Fruit fly (Drosophila melanogaster): ENCODE measurements around the gene Cp38.

The Cp38 gene

dm6 chrX:8464378-8465036 lies 17.1 kb upstream of the Cp38 start, which contains the start of gene Sptr (continued):
- TF ChIP-seq gem (tag; optimal IDR thresholded peaks at IDR 0.05) (peak; percentile 93), Blimp-1 (GFP tag; optimal IDR thresholded peaks at IDR 0.05) (peak; percentile 73), hth (optimal IDR thresholded peaks at IDR 0.05) (no peak), CG6791 (GFP tag; IDR thresholded peaks at IDR 0.05; ENCODE audit: partially characterized antibody) (no peak), CG12155 (GFP tag; optimal IDR thresholded peaks at IDR 0.05) (peak; percentile 82), Adf1 (GFP tag; IDR thresholded peaks at IDR 0.05) (peak; percentile 74), CG9797 (GFP tag; optimal IDR thresholded peaks at IDR 0.05) (no peak), ttk (GFP tag; IDR thresholded peaks at IDR 0.05) (peak; percentile 82), CG10366 (GFP tag; IDR thresholded peaks at IDR 0.05) (peak; percentile 87), CG12744 (GFP tag; optimal IDR thresholded peaks at IDR 0.05) (peak; percentile 68), CG1602 (GFP tag; optimal IDR thresholded peaks at IDR 0.05) (peak; percentile 74), crol (GFP tag; IDR thresholded peaks at IDR 0.05) (peak; percentile 35; the same call in 1 of the 2 replicates), CG34224 (GFP tag; IDR thresholded peaks at IDR 0.05; ENCODE audit: partially characterized antibody) (no peak), Hand (GFP tag; optimal IDR thresholded peaks at IDR 0.05) (peak; percentile 91), corto (GFP tag; optimal IDR thresholded peaks at IDR 0.05) (peak; percentile 90), Bgb (GFP tag; IDR thresholded peaks at IDR 0.05; ENCODE audit: partially characterized antibody) (no peak), pita (GFP tag; optimal IDR thresholded peaks at IDR 0.05) (no peak), sr (GFP tag; IDR thresholded peaks at IDR 0.05) (peak; percentile 44; the same call in 1 of the 3 replicates), Rx (GFP tag; IDR thresholded peaks at IDR 0.05) (peak; percentile 82), rib (GFP tag; IDR thresholded peaks at IDR 0.05) (peak; percentile 84), CG18011 (GFP tag; optimal IDR thresholded peaks at IDR 0.05) (peak; percentile 92), CkIIα-i1 (GFP tag; IDR thresholded peaks at IDR 0.05) (no peak), slp2 (GFP tag; optimal IDR thresholded peaks at IDR 0.05) (peak; percentile 38), CG9727 (GFP tag; optimal IDR thresholded peaks at IDR 0.05) (peak; percentile 86), CG1233 (GFP tag; optimal IDR thresholded peaks at IDR 0.05) (peak; percentile 80), CG13894 (tag; optimal IDR thresholded peaks at IDR 0.05) (peak; percentile 93), nmo (GFP tag; optimal IDR thresholded peaks at IDR 0.05) (peak; percentile 83), Usf (GFP tag; optimal IDR thresholded peaks at IDR 0.05) (peak; percentile 69), CG3281 (GFP tag; optimal IDR thresholded peaks at IDR 0.05) (peak; percentile 94), sob (GFP tag; IDR thresholded peaks at IDR 0.05) (peak; percentile 94), kay (GFP tag; optimal IDR thresholded peaks at IDR 0.05) (peak; percentile 66), CG6854 (GFP tag; optimal IDR thresholded peaks at IDR 0.05) (peak; percentile 88), lmd (GFP tag; IDR thresholded peaks at IDR 0.05) (peak; percentile 92), CG12104 (GFP tag; optimal IDR thresholded peaks at IDR 0.05) (peak; percentile 84), Fer1 (GFP tag; optimal IDR thresholded peaks at IDR 0.05) (peak; percentile 95), CG3838 (GFP tag; optimal IDR thresholded peaks at IDR 0.05) (peak; percentile 20), Max (GFP tag; optimal IDR thresholded peaks at IDR 0.05) (peak; percentile 67), CG16863 (GFP tag; optimal IDR thresholded peaks at IDR 0.05) (peak; percentile 57), MBD-R2 (GFP tag; IDR thresholded peaks at IDR 0.05) (peak; percentile 80), Atf-2 (GFP tag; optimal IDR thresholded peaks at IDR 0.05) (peak; percentile 37), CG11723 (GFP tag; optimal IDR thresholded peaks at IDR 0.05) (peak; percentile 68), CG14441 (GFP tag; IDR thresholded peaks at IDR 0.05) (peak; percentile 87), run (tag; optimal IDR thresholded peaks at IDR 0.05) (peak; percentile 75), sima (GFP tag; optimal IDR thresholded peaks at IDR 0.05) (peak; percentile 16), odd (GFP tag; optimal IDR thresholded peaks at IDR 0.05) (peak; percentile 86), Elba2 (GFP tag; optimal IDR thresholded peaks at IDR 0.05) (no peak), Trl (optimal IDR thresholded peaks at IDR 0.05) (peak; percentile 35 to 75), Trl (GFP tag; optimal IDR thresholded peaks at IDR 0.05) (peak; percentile 59), CG8924 (tag; optimal IDR thresholded peaks at IDR 0.05) (peak; percentile 90), CG5245 (GFP tag; optimal IDR thresholded peaks at IDR 0.05) (peak; percentile 62), ap (GFP tag; IDR thresholded peaks at IDR 0.05) (peak; percentile 80)
